Worm (Caenorhabditis elegans) whole organism, L2 larva: ENCODE results near the gene F11A5.18.

Experiments
- R02D3.7 ChIP-seq: fragments of 150-350 bp; optimal IDR thresholded peaks from 2 replicates; lab custom pipeline; 2014; ENCODE audit warnings: missing biosample characterization, missing genetic modification characterization
- ama-1 ChIP-seq: fragments of 150-350 bp; optimal IDR thresholded peaks from 2 replicates; lab custom pipeline; 2018; ENCODE audit warnings: inconsistent platforms
- ceh-82 ChIP-seq: fragments of 150-350 bp; optimal IDR thresholded peaks from 2 replicates; lab custom pipeline; 2014; ENCODE audit warnings: missing biosample characterization, missing genetic modification characterization
- elt-1 ChIP-seq: fragments of 150-350 bp; optimal IDR thresholded peaks from 2 replicates; lab custom pipeline; 2014; ENCODE audit warnings: missing biosample characterization, missing genetic modification characterization
- nhr-12 ChIP-seq: fragments of 150-350 bp; optimal IDR thresholded peaks from 2 replicates; lab custom pipeline; 2014; ENCODE audit warnings: missing biosample characterization, missing genetic modification characterization
- nhr-237 ChIP-seq: fragments of 150-350 bp; optimal IDR thresholded peaks from 2 replicates; lab custom pipeline; 2014; ENCODE audit warnings: missing biosample characterization, missing genetic modification characterization
- nhr-25 ChIP-seq: fragments of 150-350 bp; sonication (generic microtip); optimal IDR thresholded peaks from 3 replicates; lab custom pipeline; 2014; ENCODE audit warnings: missing biosample characterization, missing genetic modification characterization
- zag-1 ChIP-seq: fragments of 150-350 bp; optimal IDR thresholded peaks from 2 replicates; lab custom pipeline; 2014; ENCODE audit warnings: missing biosample characterization, missing genetic modification characterization

- TF ChIP-seq nhr-237 (tag; lab: Kevin White, UChicago) (no peak), ceh-82 (tag; lab: Kevin White, UChicago) (no peak), nhr-12 (tag; lab: Kevin White, UChicago) (no peak), R02D3.7 (no peak), zag-1 (tag; lab: Kevin White, UChicago) (no peak), nhr-25 (tag; lab: Kevin White, UChicago) (no peak), ama-1 (lab: Kevin White, UChicago) (no peak), elt-1 (tag; lab: Kevin White, UChicago) (no peak)
Observed at ce11 chrV:16229896-16230295, 27.2 kb downstream of the F11A5.18 start, which contains the start of the genes F21H7.2 and F21H7.12.
